Fruit fly (Drosophila melanogaster) whole organism, adult: ENCODE results near the gene CG33262.

Source experiments
- CG11617 ChIP-seq: fragments of 200-800 bp; sonication (Bioruptor generic); optimal IDR thresholded peaks from 2 replicates; lab custom pipeline; 2017; ENCODE audit warnings: mild to moderate bottlenecking, missing biosample characterization, missing genetic modification reagents, missing genetic modification characterization
- CG12768 ChIP-seq: fragments of 200-800 bp; sonication (Bioruptor generic); optimal IDR thresholded peaks from 2 replicates; lab custom pipeline; 2017; ENCODE audit warnings: missing biosample characterization, missing genetic modification characterization, mild to moderate bottlenecking, moderate library complexity, missing genetic modification reagents
- CG14711 ChIP-seq: fragments of 200-800 bp; sonication (Bioruptor generic); optimal IDR thresholded peaks from 2 replicates; lab custom pipeline; 2018; ENCODE audit warnings: missing biosample characterization, mild to moderate bottlenecking, missing genetic modification characterization, moderate library complexity
- CG1620 ChIP-seq: fragments of 200-800 bp; sonication (Bioruptor generic); optimal IDR thresholded peaks from 2 replicates; lab custom pipeline; 2016; ENCODE audit warnings: missing biosample characterization, missing genetic modification characterization
- CG33017 ChIP-seq: fragments of 200-800 bp; sonication (Bioruptor generic); optimal IDR thresholded peaks from 2 replicates; lab custom pipeline; 2018; ENCODE audit warnings: missing biosample characterization, mild to moderate bottlenecking, missing genetic modification characterization, moderate library complexity
- CG5204 ChIP-seq: fragments of 200-800 bp; sonication (Bioruptor generic); optimal IDR thresholded peaks from 2 replicates; lab custom pipeline; 2016; ENCODE audit warnings: missing biosample characterization, missing genetic modification characterization
- CG7045 ChIP-seq: fragments of 200-800 bp; sonication (Bioruptor generic); optimal IDR thresholded peaks from 2 replicates; lab custom pipeline; 2017; ENCODE audit warnings: missing biosample characterization, mild to moderate bottlenecking, missing genetic modification characterization
- CG7101 ChIP-seq: fragments of 200-800 bp; sonication (Bioruptor generic); optimal IDR thresholded peaks from 2 replicates; lab custom pipeline; 2018; ENCODE audit warnings: missing biosample characterization, mild to moderate bottlenecking, missing genetic modification characterization, moderate library complexity
- Clk ChIP-seq: fragments of 200-800 bp; sonication (Bioruptor generic); optimal IDR thresholded peaks from 2 replicates; lab custom pipeline; 2017; ENCODE audit warnings: missing biosample characterization, missing genetic modification characterization
- Crg-1 ChIP-seq: fragments of 200-800 bp; sonication (Bioruptor generic); optimal IDR thresholded peaks from 2 replicates; lab custom pipeline; 2016; ENCODE audit warnings: missing biosample characterization, missing genetic modification characterization
- Hr96 ChIP-seq: fragments of 200-800 bp; sonication (Bioruptor generic); optimal IDR thresholded peaks from 2 replicates; lab custom pipeline; 2016; ENCODE audit warnings: missing biosample characterization, missing genetic modification characterization
- Mnt ChIP-seq: fragments of 200-800 bp; sonication (Bioruptor generic); optimal IDR thresholded peaks from 2 replicates; lab custom pipeline; 2016; ENCODE audit warnings: missing biosample characterization, mild to moderate bottlenecking, missing genetic modification characterization
- bab1 ChIP-seq: fragments of 200-800 bp; sonication (Bioruptor generic); optimal IDR thresholded peaks from 3 replicates; lab custom pipeline; 2019; ENCODE audit warnings: missing biosample characterization, mild to moderate bottlenecking, missing genetic modification characterization, moderate library complexity
- cic ChIP-seq: fragments of 200-800 bp; sonication (Bioruptor generic); optimal IDR thresholded peaks from 2 replicates; lab custom pipeline; 2017; ENCODE audit warnings: missing biosample characterization, mild to moderate bottlenecking, missing genetic modification characterization, moderate library complexity
- cnc ChIP-seq, 2 experiments: fragments of >200 bp; optimal IDR thresholded peaks; 2 replicates each; lab custom pipeline; 2017
- kay ChIP-seq: fragments of 200-800 bp; sonication (Bioruptor generic); peaks from one replicate; lab custom pipeline; 2016; ENCODE audit warnings: missing biosample characterization, missing genetic modification characterization, borderline replicate concordance
- ovo ChIP-seq: fragments of 200-800 bp; sonication (Bioruptor generic); optimal IDR thresholded peaks from 2 replicates; lab custom pipeline; 2016; ENCODE audit warnings: missing biosample characterization, missing genetic modification characterization
- pad ChIP-seq: fragments of 200-800 bp; sonication (Bioruptor generic); optimal IDR thresholded peaks from 3 replicates; lab custom pipeline; 2017; ENCODE audit warnings: missing biosample characterization, missing genetic modification characterization, mild to moderate bottlenecking, moderate library complexity, missing genetic modification reagents
- tj ChIP-seq: fragments of 200-800 bp; sonication (Bioruptor generic); optimal IDR thresholded peaks from 3 replicates; lab custom pipeline; 2017; ENCODE audit warnings: missing biosample characterization, mild to moderate bottlenecking, missing genetic modification characterization, moderate library complexity
- toe ChIP-seq: fragments of 200-800 bp; sonication (Bioruptor generic); optimal IDR thresholded peaks from 2 replicates; lab custom pipeline; 2016; ENCODE audit warnings: missing biosample characterization, missing genetic modification characterization

The CG33262 gene

dm6 chr3L:13120146-13120545 lies 15.9 kb upstream of the CG33262 start:
- TF ChIP-seq ovo (GFP tag; lab: Kevin White, UChicago) (no peak), CG7101 (no peak), Hr96 (GFP tag; lab: Kevin White, UChicago) (no peak), bab1 (GFP tag; lab: Kevin White, UChicago) (no peak), kay (GFP tag; lab: Kevin White, UChicago) (no peak), cnc (optimal IDR thresholded peaks at IDR 0.05; lab: Kevin White, UChicago) (no peak), toe (GFP tag; lab: Kevin White, UChicago) (no peak), CG12768 (no peak), CG1620 (GFP tag; lab: Kevin White, UChicago) (no peak), Mnt (GFP tag; lab: Kevin White, UChicago) (no peak), CG11617 (GFP tag; lab: Kevin White, UChicago) (no peak), CG5204 (GFP tag; lab: Kevin White, UChicago) (no peak)

dm6 chr3L:13133140-13133539 lies 2.9 kb upstream of the CG33262 start:
- TF ChIP-seq CG1620 (GFP tag; lab: Kevin White, UChicago), result no peak
- no peak for TF ChIP-seq ovo (GFP tag; lab: Kevin White, UChicago)
- no peak for TF ChIP-seq CG12768
- no peak for TF ChIP-seq cic (GFP tag; lab: Kevin White, UChicago)
- no peak for TF ChIP-seq CG14711 (tag; lab: Kevin White, UChicago)
- no peak for TF ChIP-seq CG7045 (GFP tag; lab: Kevin White, UChicago)
- TF ChIP-seq Hr96 (GFP tag; lab: Kevin White, UChicago), result no peak
- no peak for TF ChIP-seq CG7101
- TF ChIP-seq Crg-1 (GFP tag; lab: Kevin White, UChicago), result no peak
- TF ChIP-seq CG11617 (GFP tag; lab: Kevin White, UChicago), result no peak
- no peak for TF ChIP-seq CG33017 (tag; lab: Kevin White, UChicago)
- TF ChIP-seq kay (GFP tag; lab: Kevin White, UChicago), result no peak
- TF ChIP-seq toe (GFP tag; lab: Kevin White, UChicago), result no peak
- no peak for TF ChIP-seq bab1 (GFP tag; lab: Kevin White, UChicago)
- TF ChIP-seq Clk (GFP tag; lab: Kevin White, UChicago), result no peak
- no peak for TF ChIP-seq Mnt (GFP tag; lab: Kevin White, UChicago)
- no peak for TF ChIP-seq CG5204 (GFP tag; lab: Kevin White, UChicago)
- no peak for TF ChIP-seq tj (GFP tag; lab: Kevin White, UChicago)
- no peak for TF ChIP-seq cnc (optimal IDR thresholded peaks at IDR 0.05; lab: Kevin White, UChicago)

- TF ChIP-seq pad, result no peak
- no peak for TF ChIP-seq cic (GFP tag; lab: Kevin White, UChicago)
- TF ChIP-seq cnc (optimal IDR thresholded peaks at IDR 0.05; lab: Kevin White, UChicago), result no peak
- no peak for TF ChIP-seq Hr96 (GFP tag; lab: Kevin White, UChicago)
- no peak for TF ChIP-seq CG5204 (GFP tag; lab: Kevin White, UChicago)
- TF ChIP-seq Crg-1 (GFP tag; lab: Kevin White, UChicago), result no peak
- TF ChIP-seq toe (GFP tag; lab: Kevin White, UChicago), result no peak
- TF ChIP-seq CG1620 (GFP tag; lab: Kevin White, UChicago), result no peak
- TF ChIP-seq Mnt (GFP tag; lab: Kevin White, UChicago), result no peak
- no peak for TF ChIP-seq CG12768
- TF ChIP-seq CG14711 (tag; lab: Kevin White, UChicago), result no peak
- no peak for TF ChIP-seq CG7045 (GFP tag; lab: Kevin White, UChicago)
- no peak for TF ChIP-seq tj (GFP tag; lab: Kevin White, UChicago)
- no peak for TF ChIP-seq ovo (GFP tag; lab: Kevin White, UChicago)
- TF ChIP-seq CG11617 (GFP tag; lab: Kevin White, UChicago), result no peak
- TF ChIP-seq bab1 (GFP tag; lab: Kevin White, UChicago), result no peak
- no peak for TF ChIP-seq Clk (GFP tag; lab: Kevin White, UChicago)
- TF ChIP-seq kay (GFP tag; lab: Kevin White, UChicago), result no peak
- TF ChIP-seq CG33017 (tag; lab: Kevin White, UChicago), result no peak
Observed at dm6 chr3L:13134906-13135305, 1.2 kb upstream of the CG33262 start.

- TF ChIP-seq bab1 (GFP tag; lab: Kevin White, UChicago), result no peak
- TF ChIP-seq CG5204 (GFP tag; lab: Kevin White, UChicago), result no peak
- no peak for TF ChIP-seq ovo (GFP tag; lab: Kevin White, UChicago)
- no peak for TF ChIP-seq CG33017 (tag; lab: Kevin White, UChicago)
- no peak for TF ChIP-seq CG1620 (GFP tag; lab: Kevin White, UChicago)
- no peak for TF ChIP-seq cic (GFP tag; lab: Kevin White, UChicago)
- no peak for TF ChIP-seq toe (GFP tag; lab: Kevin White, UChicago)
- no peak for TF ChIP-seq Mnt (GFP tag; lab: Kevin White, UChicago)
- no peak for TF ChIP-seq kay (GFP tag; lab: Kevin White, UChicago)
- no peak for TF ChIP-seq tj (GFP tag; lab: Kevin White, UChicago)
- TF ChIP-seq Crg-1 (GFP tag; lab: Kevin White, UChicago), result no peak
- no peak for TF ChIP-seq cnc (optimal IDR thresholded peaks at IDR 0.05; lab: Kevin White, UChicago)
- no peak for TF ChIP-seq Clk (GFP tag; lab: Kevin White, UChicago)
- TF ChIP-seq Hr96 (GFP tag; lab: Kevin White, UChicago), result no peak
Observed at dm6 chr3L:13135382-13135928, 614 bp upstream of the CG33262 start.

- no peak for TF ChIP-seq Mnt (GFP tag; lab: Kevin White, UChicago)
- no peak for TF ChIP-seq kay (GFP tag; lab: Kevin White, UChicago)
- no peak for TF ChIP-seq CG7045 (GFP tag; lab: Kevin White, UChicago)
- TF ChIP-seq Hr96 (GFP tag; lab: Kevin White, UChicago), result no peak
- TF ChIP-seq CG12768, result no peak
- no peak for TF ChIP-seq CG1620 (GFP tag; lab: Kevin White, UChicago)
- no peak for TF ChIP-seq pad
- no peak for TF ChIP-seq cic (GFP tag; lab: Kevin White, UChicago)
- no peak for TF ChIP-seq CG11617 (GFP tag; lab: Kevin White, UChicago)
Observed at dm6 chr3L:13137394-13137793, 1.3 kb downstream of the CG33262 start.
